Worm (Caenorhabditis elegans): Measurements from ENCODE around the gene T28F12.1.
A peak's percentile ranks its signal among the peaks of the same experiment; 100 is the strongest.

T28F12.1 gene

DNA sequence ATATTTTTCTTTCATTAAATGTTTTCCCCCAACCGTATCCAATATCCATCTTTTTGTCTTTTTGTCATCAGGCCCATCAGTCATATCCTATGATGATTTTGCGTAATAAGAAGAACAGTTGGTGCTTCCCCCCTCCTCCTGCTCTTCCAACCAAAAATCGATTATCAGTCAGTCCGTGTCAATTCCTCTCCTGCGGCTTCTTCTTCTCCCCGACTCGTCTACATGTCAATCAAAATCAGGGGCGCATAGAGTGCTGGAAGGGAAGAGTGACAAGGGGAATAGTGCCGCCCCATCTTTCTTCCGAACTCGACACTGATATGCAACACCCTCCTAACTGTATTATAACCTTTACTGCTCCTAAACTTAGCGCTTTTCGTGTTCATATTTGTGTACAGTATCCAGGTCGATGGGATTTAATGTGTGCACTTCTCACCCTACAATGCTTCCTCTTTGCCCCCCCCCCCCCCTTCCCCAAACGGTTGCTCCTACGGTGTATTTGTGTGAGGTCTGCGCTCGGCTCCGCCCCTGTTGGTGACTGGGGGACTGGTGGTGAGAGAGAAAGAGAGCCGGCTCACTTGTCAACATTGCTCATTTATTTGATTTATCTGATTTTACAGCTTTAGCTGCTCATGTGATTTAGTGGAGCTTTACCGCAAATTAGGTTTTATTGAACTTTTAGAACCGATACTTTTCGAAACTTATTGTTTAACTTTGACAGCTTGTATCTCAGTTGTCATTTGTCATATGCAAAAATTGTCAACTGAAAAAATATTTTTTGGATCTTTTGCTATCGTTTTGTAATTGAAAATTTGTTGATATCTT, 21.3 kb upstream of the T28F12.1 start (continued):
- TF ChIP-seq attf-4 (tag; optimal IDR thresholded peaks at IDR 0.05) (no peak), unc-130 (GFP tag; optimal IDR thresholded peaks at IDR 0.05) (no peak), F44E2.7 (GFP tag; IDR thresholded peaks at IDR 0.05) (no peak), aly-2 (tag; optimal IDR thresholded peaks at IDR 0.05) (no peak), F10B5.3 (tag; optimal IDR thresholded peaks at IDR 0.05) (no peak), ceh-20 (GFP tag; IDR thresholded peaks at IDR 0.05) (peak; percentile 71), F37D6.2 (tag; optimal IDR thresholded peaks at IDR 0.05) (no peak), snpc-4 (tag; optimal IDR thresholded peaks at IDR 0.05) (no peak), unc-62 (GFP tag; optimal IDR thresholded peaks at IDR 0.05 in 1 of 2) (peak in 1 of 2 experiments; percentile 97), unc-62 (tag; optimal IDR thresholded peaks at IDR 0.05) (no peak), T26A8.4 (GFP tag; IDR thresholded peaks at IDR 0.05) (peak; percentile 26; the same call in 1 of the 2 replicates), dmd-6 (GFP tag; IDR thresholded peaks at IDR 0.05) (peak; percentile 82), hlh-11 (tag; optimal IDR thresholded peaks at IDR 0.05) (peak; percentile 73), nhr-41 (GFP tag; IDR thresholded peaks at IDR 0.05) (no peak), lir-3 (tag; optimal IDR thresholded peaks at IDR 0.05) (no peak), gei-8 (GFP tag; optimal IDR thresholded peaks at IDR 0.05) (no peak)

DNA sequence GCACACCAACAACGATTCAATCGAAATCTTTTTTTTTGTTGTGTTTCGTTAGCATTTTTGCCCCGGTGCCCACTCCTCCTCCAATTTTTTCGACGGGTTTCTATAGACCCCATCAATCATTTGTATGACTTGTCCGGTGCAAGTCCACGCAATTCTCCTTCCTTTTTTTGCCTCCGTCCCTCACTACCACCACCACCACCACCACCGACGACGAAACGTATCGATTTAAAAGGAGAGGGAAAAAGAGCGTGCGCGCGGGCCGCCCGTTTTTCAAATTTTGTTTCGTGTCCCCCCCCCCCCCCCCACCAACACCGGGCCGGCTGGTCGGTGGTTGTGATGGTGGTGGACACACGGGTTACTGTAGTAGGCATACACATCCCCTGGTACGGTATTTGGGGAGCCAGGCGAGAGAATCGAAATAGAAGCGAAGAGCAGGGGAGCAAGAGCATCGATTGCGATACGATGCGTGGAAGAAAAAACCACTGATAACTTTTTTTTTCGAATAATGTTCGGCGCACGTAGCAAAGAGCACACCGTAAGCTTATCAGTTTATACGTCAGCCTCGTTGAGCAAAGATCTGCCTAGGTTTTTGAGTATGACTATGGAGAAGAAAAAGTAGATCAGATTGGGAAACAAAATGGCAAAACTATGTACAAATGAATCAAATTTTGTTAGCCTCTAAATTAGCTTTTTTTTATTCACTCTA, 17.6 kb upstream of the T28F12.1 start:
- TF ChIP-seq nhr-28 (tag; optimal IDR thresholded peaks at IDR 0.05): peak; percentile 5
- TF ChIP-seq hif-1 (tag; optimal IDR thresholded peaks at IDR 0.05): peak in 1 of 2 experiments; percentile 26
- TF ChIP-seq duxl-1 (tag; optimal IDR thresholded peaks at IDR 0.05; ENCODE audit: poor library complexity): no peak
- TF ChIP-seq set-16 (GFP tag; IDR thresholded peaks at IDR 0.05): peak; percentile 82
- TF ChIP-seq pqm-1 (tag; optimal IDR thresholded peaks at IDR 0.05): peak; percentile 51
- TF ChIP-seq attf-4 (tag; optimal IDR thresholded peaks at IDR 0.05): no peak
- no peak for TF ChIP-seq F49E8.2 (tag; optimal IDR thresholded peaks at IDR 0.05; ENCODE audit: borderline replicate concordance)
- TF ChIP-seq F44E2.7 (GFP tag; IDR thresholded peaks at IDR 0.05): no peak
- TF ChIP-seq lin-38 (GFP tag; IDR thresholded peaks at IDR 0.05): no peak
- TF ChIP-seq D1046.2 (GFP tag; IDR thresholded peaks at IDR 0.05): 0 out of 2 replicates have a peak, but pooled peaks have one; percentile 29
- no peak for TF ChIP-seq dmd-9 (GFP tag; IDR thresholded peaks at IDR 0.05)
- TF ChIP-seq mep-1 (tag; optimal IDR thresholded peaks at IDR 0.05): peak; percentile 5
- TF ChIP-seq madf-5 (GFP tag; IDR thresholded peaks at IDR 0.05): no peak
- TF ChIP-seq aha-1 (tag): peak; percentile 29
- TF ChIP-seq tra-1 (GFP tag; IDR thresholded peaks at IDR 0.05): no peak
- peak; percentile 25 for TF ChIP-seq dve-1 (tag; optimal IDR thresholded peaks at IDR 0.05; ENCODE audit: insufficient read depth)
- TF ChIP-seq ctbp-1 (GFP tag; IDR thresholded peaks at IDR 0.05): no peak
- TF ChIP-seq hlh-11 (tag; optimal IDR thresholded peaks at IDR 0.05): peak; percentile 17
- no peak for TF ChIP-seq ceh-82 (tag; optimal IDR thresholded peaks at IDR 0.05)
- peak in 1 of 2 experiments; percentile 83 for TF ChIP-seq unc-62 (GFP tag; optimal IDR thresholded peaks at IDR 0.05 in 1 of 2)
- TF ChIP-seq unc-62 (tag; optimal IDR thresholded peaks at IDR 0.05): no peak
- TF ChIP-seq ZK546.5 (tag; optimal IDR thresholded peaks at IDR 0.05): no peak
- TF ChIP-seq ceh-20 (GFP tag; IDR thresholded peaks at IDR 0.05): peak; percentile 83
- TF ChIP-seq dmd-6 (GFP tag; IDR thresholded peaks at IDR 0.05): peak; percentile 29; the same call in 1 of the 2 replicates

DNA sequence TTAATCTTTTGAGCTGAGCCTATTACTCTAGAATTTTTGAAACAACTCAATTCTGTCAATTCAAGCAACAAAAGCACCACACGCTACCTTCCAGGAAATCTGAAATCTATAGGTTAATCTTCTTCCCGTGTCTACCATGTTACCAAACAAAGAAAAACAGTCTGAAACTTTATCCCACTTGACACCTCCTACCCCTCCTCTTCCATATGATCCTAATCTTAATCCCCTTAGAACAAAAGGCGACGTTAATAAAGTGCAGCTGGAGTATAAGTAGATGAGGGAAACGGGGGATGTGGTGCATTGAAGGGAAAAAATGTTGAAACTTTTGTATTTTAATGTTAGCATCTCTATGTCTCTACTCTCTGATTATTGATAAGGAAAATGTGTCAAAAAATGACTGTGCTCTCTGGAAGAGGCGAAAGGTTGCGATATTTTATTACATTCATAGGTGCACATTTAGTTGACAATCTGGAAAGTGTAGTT, 16.7 kb upstream of the T28F12.1 start:
- TF ChIP-seq saeg-2 (GFP tag; IDR thresholded peaks at IDR 0.05): no peak
- TF ChIP-seq rbr-2 (tag; optimal IDR thresholded peaks at IDR 0.05): no peak
- TF ChIP-seq ama-1 (optimal IDR thresholded peaks at IDR 0.05): no peak
- TF ChIP-seq ceh-44 (GFP tag; IDR thresholded peaks at IDR 0.05): no peak
- TF ChIP-seq lin-13 (GFP tag; optimal IDR thresholded peaks at IDR 0.05): no peak
- no peak for TF ChIP-seq mxl-3 (GFP tag; optimal IDR thresholded peaks at IDR 0.05)
- TF ChIP-seq tag-97 (GFP tag; IDR thresholded peaks at IDR 0.05): no peak
- TF ChIP-seq Y105C5A.15 (GFP tag; IDR thresholded peaks at IDR 0.05): no peak
- no peak for TF ChIP-seq daf-8 (GFP tag; IDR thresholded peaks at IDR 0.05)
- TF ChIP-seq attf-4 (tag; optimal IDR thresholded peaks at IDR 0.05): no peak
- TF ChIP-seq mdl-1 (tag; optimal IDR thresholded peaks at IDR 0.05): no peak
- no peak for TF ChIP-seq zip-11 (GFP tag; IDR thresholded peaks at IDR 0.05)
- no peak for TF ChIP-seq lin-1 (GFP tag; IDR thresholded peaks at IDR 0.05)
- no peak for TF ChIP-seq fos-1 (tag; optimal IDR thresholded peaks at IDR 0.05)
- TF ChIP-seq ces-1 (GFP tag; optimal IDR thresholded peaks at IDR 0.05): no peak
